Fruit fly (Drosophila melanogaster) whole organism, embryonic: ENCODE results near the gene Ctu2.
A peak's percentile ranks its signal among the peaks of the same experiment; 100 is the strongest.

Experiments
- Asciz ChIP-seq: fragments of 200-800 bp; sonication (Bioruptor generic); optimal IDR thresholded peaks from 2 replicates; lab custom pipeline; 2017; ENCODE audit warnings: missing biosample characterization, mild to moderate bottlenecking, missing genetic modification characterization, missing genetic modification reagents
- Atf-2 ChIP-seq: fragments of 200-800 bp; sonication (Bioruptor generic); optimal IDR thresholded peaks from 2 replicates; lab custom pipeline; 2016; ENCODE audit warnings: missing biosample characterization, missing genetic modification characterization
- CG13775 ChIP-seq: fragments of 200-800 bp; sonication (Bioruptor generic); optimal IDR thresholded peaks from 3 replicates; lab custom pipeline; 2017; ENCODE audit warnings: missing biosample characterization, mild to moderate bottlenecking, missing genetic modification characterization
- CG13894 ChIP-seq: fragments of 200-800 bp; sonication (Bioruptor generic); optimal IDR thresholded peaks from 3 replicates; lab custom pipeline; 2018; ENCODE audit warnings: missing biosample characterization, mild to moderate bottlenecking, missing genetic modification characterization, moderate library complexity
- CG14860 ChIP-seq: fragments of 200-800 bp; sonication (Bioruptor generic); IDR thresholded peaks from 3 replicates; pipeline ENCODE4 v1.3.6; 2022; ENCODE audit warnings: missing biosample characterization, missing genetic modification characterization; ENCODE audit not compliant: partially characterized antibody
- CG15269 ChIP-seq: fragments of 200-800 bp; sonication (Bioruptor generic); optimal IDR thresholded peaks from 2 replicates; lab custom pipeline; 2018; ENCODE audit warnings: missing biosample characterization, mild to moderate bottlenecking, missing genetic modification characterization, moderate library complexity
- CG15479 ChIP-seq: fragments of 200-800 bp; sonication (Bioruptor generic); optimal IDR thresholded peaks from 3 replicates; lab custom pipeline; 2019; ENCODE audit warnings: missing biosample characterization, mild to moderate bottlenecking, missing genetic modification characterization, moderate library complexity
- CG15601 ChIP-seq: fragments of 200-800 bp; sonication (Bioruptor generic); optimal IDR thresholded peaks from 3 replicates; lab custom pipeline; 2019; ENCODE audit warnings: missing biosample characterization, mild to moderate bottlenecking, missing genetic modification characterization, moderate library complexity
- CG2202 ChIP-seq: fragments of 200-800 bp; sonication (Bioruptor generic); optimal IDR thresholded peaks from 2 replicates; lab custom pipeline; 2018; ENCODE audit warnings: missing biosample characterization, mild to moderate bottlenecking, missing genetic modification characterization
- CG30431 ChIP-seq: fragments of 200-800 bp; sonication (Bioruptor generic); optimal IDR thresholded peaks from 2 replicates; lab custom pipeline; 2017; ENCODE audit warnings: missing biosample characterization, missing genetic modification characterization
- CG42726 ChIP-seq: fragments of 200-800 bp; sonication (Bioruptor generic); IDR thresholded peaks from 2 replicates; pipeline ENCODE4 v1.3.6; 2022; ENCODE audit warnings: missing biosample characterization, missing genetic modification characterization; ENCODE audit not compliant: partially characterized antibody
- CG4360 ChIP-seq: fragments of 200-800 bp; sonication (Bioruptor generic); IDR thresholded peaks from 2 replicates; pipeline ENCODE4 v1.3.6; 2022; ENCODE audit warnings: missing biosample characterization, missing genetic modification characterization
- CG6689 ChIP-seq: fragments of 200-800 bp; sonication (Bioruptor generic); IDR thresholded peaks from 2 replicates; pipeline ENCODE4 v1.3.6; 2022; ENCODE audit warnings: missing biosample characterization, missing genetic modification characterization
- CG6765 ChIP-seq: fragments of 200-800 bp; sonication (Bioruptor generic); optimal IDR thresholded peaks from 3 replicates; lab custom pipeline; 2017; ENCODE audit warnings: missing biosample characterization, mild to moderate bottlenecking, missing genetic modification characterization
- CG7786 ChIP-seq: fragments of 200-800 bp; sonication (Bioruptor generic); optimal IDR thresholded peaks from 2 replicates; lab custom pipeline; 2016; ENCODE audit warnings: missing biosample characterization, missing genetic modification characterization
- CG8388 ChIP-seq: fragments of 200-800 bp; sonication (Bioruptor generic); optimal IDR thresholded peaks from 2 replicates; lab custom pipeline; 2019; ENCODE audit warnings: missing biosample characterization, mild to moderate bottlenecking, missing genetic modification characterization, moderate library complexity
- CG9437 ChIP-seq: fragments of 200-800 bp; sonication (Bioruptor generic); optimal IDR thresholded peaks from 2 replicates; lab custom pipeline; 2018; ENCODE audit warnings: missing biosample characterization, mild to moderate bottlenecking, missing genetic modification characterization
- CG9727 ChIP-seq: fragments of 200-800 bp; sonication (Bioruptor generic); optimal IDR thresholded peaks from 3 replicates; lab custom pipeline; 2017; ENCODE audit warnings: missing biosample characterization, mild to moderate bottlenecking, missing genetic modification characterization
- CG9817 ChIP-seq: fragments of 200-800 bp; sonication (Bioruptor generic); optimal IDR thresholded peaks from 2 replicates; lab custom pipeline; 2018; ENCODE audit warnings: missing biosample characterization, mild to moderate bottlenecking, missing genetic modification characterization, moderate library complexity
- Fer1 ChIP-seq: fragments of 200-800 bp; sonication (Bioruptor generic); optimal IDR thresholded peaks from 2 replicates; lab custom pipeline; 2017; ENCODE audit warnings: missing biosample characterization, mild to moderate bottlenecking, missing genetic modification characterization
- Fer2 ChIP-seq: fragments of 200-800 bp; sonication (Bioruptor generic); optimal IDR thresholded peaks from 2 replicates; lab custom pipeline; 2018; ENCODE audit warnings: missing biosample characterization, mild to moderate bottlenecking, missing genetic modification characterization, moderate library complexity
- HmgD ChIP-seq: fragments of 200-800 bp; sonication (Bioruptor generic); optimal IDR thresholded peaks from 3 replicates; lab custom pipeline; 2016; ENCODE audit warnings: missing biosample characterization, missing genetic modification characterization
- Hr3 ChIP-seq: fragments of 200-800 bp; sonication (Bioruptor generic); optimal IDR thresholded peaks from 3 replicates; lab custom pipeline; 2016; ENCODE audit warnings: missing biosample characterization, missing genetic modification characterization
- MESR4 ChIP-seq: fragments of 200-800 bp; sonication (Bioruptor generic); optimal IDR thresholded peaks from 2 replicates; lab custom pipeline; 2018; ENCODE audit warnings: missing biosample characterization, mild to moderate bottlenecking, missing genetic modification characterization, moderate library complexity
- Neu2 ChIP-seq: fragments of 200-800 bp; sonication (Bioruptor generic); optimal IDR thresholded peaks from 3 replicates; lab custom pipeline; 2016; ENCODE audit warnings: missing biosample characterization, missing genetic modification characterization, borderline replicate concordance
- Nf-YA ChIP-seq: fragments of 200-800 bp; sonication (Bioruptor generic); IDR thresholded peaks from 2 replicates; pipeline ENCODE4 v1.3.6; 2022; ENCODE audit warnings: missing biosample characterization, missing genetic modification characterization
- Nf-YB ChIP-seq: fragments of 200-800 bp; sonication (Bioruptor generic); optimal IDR thresholded peaks from 3 replicates; lab custom pipeline; 2019; ENCODE audit warnings: missing biosample characterization, mild to moderate bottlenecking, missing genetic modification characterization, moderate library complexity
- Usf ChIP-seq: fragments of 200-800 bp; sonication (Bioruptor generic); optimal IDR thresholded peaks from 2 replicates; lab custom pipeline; 2017; ENCODE audit warnings: missing genotype, missing biosample characterization, missing genetic modification characterization
- amos ChIP-seq: fragments of 200-800 bp; sonication (Bioruptor generic); IDR thresholded peaks from 2 replicates; pipeline ENCODE4 v1.3.6; 2022; ENCODE audit warnings: missing biosample characterization, missing genetic modification characterization; ENCODE audit not compliant: partially characterized antibody
- az2 ChIP-seq: fragments of 200-800 bp; sonication (Bioruptor generic); optimal IDR thresholded peaks from 3 replicates; lab custom pipeline; 2016; ENCODE audit warnings: missing biosample characterization, missing genetic modification characterization
- cg ChIP-seq: fragments of 200-800 bp; sonication (Bioruptor generic); optimal IDR thresholded peaks from 3 replicates; lab custom pipeline; 2019; ENCODE audit warnings: missing biosample characterization, mild to moderate bottlenecking, missing genetic modification characterization, moderate library complexity
- croc ChIP-seq: fragments of 200-800 bp; sonication (Bioruptor generic); conservative IDR thresholded peaks from 3 replicates; pipeline ENCODE4 v1.3.6; 2022; ENCODE audit warnings: missing biosample characterization, missing genetic modification characterization
- danr ChIP-seq: fragments of 200-800 bp; sonication (Bioruptor generic); IDR thresholded peaks from 2 replicates; pipeline ENCODE4 v1.3.6; 2022; ENCODE audit warnings: missing biosample characterization, missing genetic modification characterization
- ftz-f1 ChIP-seq: fragments of 200-800 bp; sonication (Bioruptor generic); optimal IDR thresholded peaks from 2 replicates; lab custom pipeline; 2016; ENCODE audit warnings: missing biosample characterization, missing genetic modification characterization
- insv ChIP-seq, 2 experiments: fragments of 200-800 bp; sonication (Bioruptor generic); optimal IDR thresholded peaks; 3 replicates each; lab custom pipeline; 2016 to 2018; ENCODE audit warnings: missing biosample characterization in 2 of 2, missing genetic modification characterization in 2 of 2
- kah ChIP-seq: fragments of 200-800 bp; sonication (Bioruptor generic); optimal IDR thresholded peaks from 2 replicates; lab custom pipeline; 2018; ENCODE audit warnings: missing biosample characterization, mild to moderate bottlenecking, missing genetic modification characterization
- klu ChIP-seq: fragments of 200-800 bp; sonication (Bioruptor generic); IDR thresholded peaks from 2 replicates; pipeline ENCODE4 v1.3.6; 2022; ENCODE audit warnings: missing biosample characterization, missing genetic modification characterization
- lbe ChIP-seq: fragments of 200-800 bp; sonication (Bioruptor generic); optimal IDR thresholded peaks from 2 replicates; lab custom pipeline; 2016; ENCODE audit warnings: missing biosample characterization, mild to moderate bottlenecking, missing genetic modification characterization
- p53 ChIP-seq: fragments of 200-800 bp; sonication (Bioruptor generic); optimal IDR thresholded peaks from 2 replicates; lab custom pipeline; 2016; ENCODE audit warnings: missing biosample characterization, missing genetic modification characterization
- pan ChIP-seq, 4 experiments: fragments of >200 bp in 3 of 4; fragments of 200-800 bp in 1 of 4; sonication (Bioruptor generic) in 1 of 4; optimal IDR thresholded peaks in 3 of 4; IDR thresholded peaks in 1 of 4; 2 replicates each; pipeline versions ENCODE4 v1.3.6 to Lab custom; 2017 to 2022; ENCODE audit warnings: missing biosample characterization in 2 of 4, missing genetic modification characterization in 2 of 4, mixed read lengths in 1 of 4
- pzg ChIP-seq: fragments of 200-800 bp; sonication (Bioruptor generic); optimal IDR thresholded peaks from 3 replicates; lab custom pipeline; 2018; ENCODE audit warnings: missing biosample characterization, mild to moderate bottlenecking, missing genetic modification characterization, moderate library complexity
- salm ChIP-seq: fragments of 200-800 bp; sonication (Bioruptor generic); optimal IDR thresholded peaks from 2 replicates; lab custom pipeline; 2018; ENCODE audit warnings: missing biosample characterization, mild to moderate bottlenecking, missing genetic modification characterization
- sens-2 ChIP-seq: fragments of 200-800 bp; sonication (Bioruptor generic); IDR thresholded peaks from 2 replicates; pipeline ENCODE4 v1.3.6; 2022; ENCODE audit warnings: missing biosample characterization, missing genetic modification characterization
- sna ChIP-seq: fragments of 200-800 bp; sonication (Bioruptor generic); IDR thresholded peaks from 2 replicates; pipeline ENCODE4 v1.3.6; 2022; ENCODE audit warnings: missing biosample characterization, missing genetic modification characterization; ENCODE audit not compliant: partially characterized antibody
- tap ChIP-seq: fragments of 200-800 bp; optimal IDR thresholded peaks from 3 replicates; lab custom pipeline; 2019; ENCODE audit warnings: missing biosample characterization, mild to moderate bottlenecking, missing genetic modification characterization, moderate library complexity
- unc-4 ChIP-seq: fragments of 200-800 bp; sonication (Bioruptor generic); IDR thresholded peaks from 2 replicates; pipeline ENCODE4 v1.3.6; 2022; ENCODE audit warnings: missing biosample characterization, missing genetic modification characterization; ENCODE audit not compliant: partially characterized antibody
- vfl ChIP-seq: fragments of 200-800 bp; sonication (Bioruptor generic); optimal IDR thresholded peaks from 2 replicates; lab custom pipeline; 2016; ENCODE audit warnings: missing biosample characterization, missing genetic modification characterization

Gene Ctu2

dm6 chr2L:19492934-19493686 is at the start of gene Ctu2, which contains the start of gene swm (continued):
- peak; percentile 36; the same call in 1 of the 2 replicates for TF ChIP-seq klu
- peak; percentile 68 for TF ChIP-seq CG6689 (GFP tag; lab: Robert Waterston, UW)
- TF ChIP-seq Atf-2 (GFP tag; lab: Kevin White, UChicago): no peak
- TF ChIP-seq pan (optimal IDR thresholded peaks at IDR 0.05; lab: Kevin White, UChicago): no peak
- TF ChIP-seq pan (GFP tag; optimal IDR thresholded peaks at IDR 0.05 in 1 of 2, IDR thresholded peaks at IDR 0.05 in 1 of 2): peak in 1 of 2 experiments; percentile 60
- peak; percentile 67 for TF ChIP-seq amos
- TF ChIP-seq az2 (GFP tag; lab: Kevin White, UChicago): peak; percentile 48
- no peak for TF ChIP-seq CG4360 (GFP tag; lab: Robert Waterston, UW)
- TF ChIP-seq MESR4 (GFP tag; lab: Kevin White, UChicago): peak; percentile 96
- TF ChIP-seq sna (GFP tag; lab: Robert Waterston, UW): peak; percentile 67; the same call in 1 of the 2 replicates
- TF ChIP-seq CG7786 (GFP tag; lab: Kevin White, UChicago): no peak
- no peak for TF ChIP-seq CG6765 (GFP tag; lab: Kevin White, UChicago)
- peak; percentile 40 for TF ChIP-seq CG2202 (tag; lab: Kevin White, UChicago)
- no peak for TF ChIP-seq Nf-YA (GFP tag; lab: Robert Waterston, UW)
- TF ChIP-seq unc-4 (GFP tag; lab: Robert Waterston, UW): peak; percentile 67; the same call in 1 of the 2 replicates
- peak; percentile 69 for TF ChIP-seq CG8388 (GFP tag; lab: Kevin White, UChicago)
- TF ChIP-seq HmgD (GFP tag; lab: Kevin White, UChicago): peak; percentile 24
- peak; percentile 69 for TF ChIP-seq Fer2 (tag; lab: Kevin White, UChicago)
- peak; percentile 68 for TF ChIP-seq Hr3 (GFP tag; lab: Kevin White, UChicago)
- TF ChIP-seq ftz-f1 (GFP tag; lab: Kevin White, UChicago): peak; percentile 92
- TF ChIP-seq Fer1 (GFP tag; lab: Kevin White, UChicago): peak; percentile 74
- TF ChIP-seq p53 (GFP tag; lab: Kevin White, UChicago): no peak
- peak; percentile 29; the same call in 1 of the 3 replicates for TF ChIP-seq croc (GFP tag; lab: Robert Waterston, UW)
- TF ChIP-seq lbe (GFP tag; lab: Kevin White, UChicago): peak; percentile 27
- TF ChIP-seq CG42726 (GFP tag; lab: Robert Waterston, UW): 0 out of 2 replicates have a peak, but pooled peaks have one; percentile 11
- peak; percentile 49 for TF ChIP-seq Nf-YB (GFP tag; lab: Kevin White, UChicago)
- peak; percentile 78 for TF ChIP-seq CG15269 (tag; lab: Kevin White, UChicago)
- peak in 1 of 2 experiments; percentile 51 for TF ChIP-seq insv (GFP tag; optimal IDR thresholded peaks at IDR 0.05; lab: Kevin White, UChicago)
- no peak for TF ChIP-seq CG30431
- peak; percentile 64; the same call in 1 of the 3 replicates for TF ChIP-seq CG14860 (GFP tag; lab: Robert Waterston, UW)
- peak; percentile 55 for TF ChIP-seq CG13775
- TF ChIP-seq danr: 0 out of 2 replicates have a peak, but pooled peaks have one; percentile 18
- no peak for TF ChIP-seq Asciz
- TF ChIP-seq vfl: peak; percentile 16
- TF ChIP-seq CG15601 (tag; lab: Kevin White, UChicago): peak; percentile 64
- no peak for TF ChIP-seq sens-2 (GFP tag; lab: Robert Waterston, UW)
- no peak for TF ChIP-seq salm
- peak; percentile 13 for TF ChIP-seq Usf
- TF ChIP-seq kah (GFP tag; lab: Kevin White, UChicago): peak; percentile 19
- TF ChIP-seq Neu2: no peak
- peak; percentile 79 for TF ChIP-seq CG9437 (GFP tag; lab: Kevin White, UChicago)
- peak; percentile 30 for TF ChIP-seq CG15479 (GFP tag; lab: Kevin White, UChicago)
- no peak for TF ChIP-seq CG13894 (tag; lab: Kevin White, UChicago)
- TF ChIP-seq tap (tag; lab: Kevin White, UChicago): no peak
- peak; percentile 79 for TF ChIP-seq CG9817 (tag; lab: Kevin White, UChicago)
- peak; percentile 48 for TF ChIP-seq pzg (GFP tag; lab: Kevin White, UChicago)
- TF ChIP-seq CG9727 (GFP tag; lab: Kevin White, UChicago): peak; percentile 71
- peak; percentile 94 for TF ChIP-seq cg (GFP tag; lab: Kevin White, UChicago)
